Fruit fly (Drosophila melanogaster) whole organism, embryonic: ENCODE data around the gene CheB38b.
A peak's percentile ranks its signal among the peaks of the same experiment; 100 is the strongest.

Experiments
- Adf1 ChIP-seq: fragments of 200-800 bp; sonication (Bioruptor generic); IDR thresholded peaks from 2 replicates; pipeline ENCODE4 v1.3.6; 2022; ENCODE audit warnings: missing biosample characterization, missing genetic modification characterization
- Antp ChIP-seq: fragments of 200-800 bp; sonication (Bioruptor generic); optimal IDR thresholded peaks from 3 replicates; lab custom pipeline; 2016; ENCODE audit warnings: missing biosample characterization, missing genetic modification characterization
- C15 ChIP-seq: fragments of 200-800 bp; sonication (Bioruptor generic); IDR thresholded peaks from 3 replicates; pipeline ENCODE4 v1.3.6; 2022; ENCODE audit warnings: missing biosample characterization, missing genetic modification characterization
- CG15011 ChIP-seq: fragments of 200-800 bp; sonication (Bioruptor generic); optimal IDR thresholded peaks from 3 replicates; lab custom pipeline; 2018; ENCODE audit warnings: missing biosample characterization, mild to moderate bottlenecking, missing genetic modification characterization
- CG15601 ChIP-seq: fragments of 200-800 bp; sonication (Bioruptor generic); optimal IDR thresholded peaks from 3 replicates; lab custom pipeline; 2019; ENCODE audit warnings: missing biosample characterization, mild to moderate bottlenecking, missing genetic modification characterization, moderate library complexity
- CG18619 ChIP-seq: fragments of 200-800 bp; sonication (Bioruptor generic); optimal IDR thresholded peaks from 3 replicates; lab custom pipeline; 2017; ENCODE audit warnings: missing biosample characterization, mild to moderate bottlenecking, missing genetic modification characterization
- CG2712 ChIP-seq: fragments of 200-800 bp; optimal IDR thresholded peaks from 3 replicates; lab custom pipeline; 2019; ENCODE audit warnings: missing biosample characterization, mild to moderate bottlenecking, missing genetic modification characterization, moderate library complexity
- CG2889 ChIP-seq: fragments of 200-800 bp; sonication (Bioruptor generic); IDR thresholded peaks from 3 replicates; pipeline ENCODE4 v1.3.6; 2022; ENCODE audit warnings: missing biosample characterization, missing genetic modification characterization
- CG30431 ChIP-seq: fragments of 200-800 bp; sonication (Bioruptor generic); optimal IDR thresholded peaks from 2 replicates; lab custom pipeline; 2017; ENCODE audit warnings: missing biosample characterization, missing genetic modification characterization
- CG3163 ChIP-seq: fragments of 200-800 bp; sonication (Bioruptor generic); optimal IDR thresholded peaks from 3 replicates; lab custom pipeline; 2016; ENCODE audit warnings: missing biosample characterization, missing genetic modification characterization
- CG34376 ChIP-seq: fragments of 200-800 bp; sonication (Bioruptor generic); optimal IDR thresholded peaks from 2 replicates; lab custom pipeline; 2018; ENCODE audit warnings: missing biosample characterization, mild to moderate bottlenecking, missing genetic modification characterization
- CG4360 ChIP-seq: fragments of 200-800 bp; sonication (Bioruptor generic); IDR thresholded peaks from 2 replicates; pipeline ENCODE4 v1.3.6; 2022; ENCODE audit warnings: missing biosample characterization, missing genetic modification characterization
- CG6791 ChIP-seq: fragments of 200-800 bp; sonication (Bioruptor generic); IDR thresholded peaks from 3 replicates; pipeline ENCODE4 v1.3.6; 2022; ENCODE audit warnings: missing biosample characterization, missing genetic modification characterization; ENCODE audit not compliant: partially characterized antibody
- CG7556 ChIP-seq: fragments of 200-800 bp; sonication (Bioruptor generic); optimal IDR thresholded peaks from 2 replicates; lab custom pipeline; 2017; ENCODE audit warnings: missing biosample characterization, mild to moderate bottlenecking, missing genetic modification characterization
- CG7928 ChIP-seq: fragments of 200-800 bp; sonication (Bioruptor generic); optimal IDR thresholded peaks from 2 replicates; lab custom pipeline; 2017; ENCODE audit warnings: missing biosample characterization, mild to moderate bottlenecking, missing genetic modification characterization
- CG7963 ChIP-seq: fragments of 200-800 bp; sonication (Bioruptor generic); IDR thresholded peaks from 3 replicates; pipeline ENCODE4 v1.3.6; 2022; ENCODE audit warnings: missing biosample characterization, missing genetic modification characterization; ENCODE audit not compliant: partially characterized antibody
- CG8281 ChIP-seq: fragments of 200-800 bp; sonication (Bioruptor generic); optimal IDR thresholded peaks from 2 replicates; lab custom pipeline; 2018; ENCODE audit warnings: missing biosample characterization, mild to moderate bottlenecking, missing genetic modification characterization, moderate library complexity
- CG8359 ChIP-seq: fragments of 200-800 bp; sonication (Bioruptor generic); optimal IDR thresholded peaks from 2 replicates; lab custom pipeline; 2017; ENCODE audit warnings: missing biosample characterization, mild to moderate bottlenecking, missing genetic modification characterization, borderline replicate concordance
- CG8478 ChIP-seq: fragments of >200 bp; optimal IDR thresholded peaks from 2 replicates; lab custom pipeline; 2018
- CG8944 ChIP-seq: fragments of 200-800 bp; sonication (Bioruptor generic); optimal IDR thresholded peaks from 3 replicates; lab custom pipeline; 2016; ENCODE audit warnings: missing biosample characterization, missing genetic modification characterization
- CG9609 ChIP-seq: fragments of 200-800 bp; sonication (Bioruptor generic); optimal IDR thresholded peaks from 3 replicates; lab custom pipeline; 2016; ENCODE audit warnings: missing biosample characterization, missing genetic modification characterization
- Camta ChIP-seq: fragments of 200-800 bp; sonication (Bioruptor generic); optimal IDR thresholded peaks from 2 replicates; lab custom pipeline; 2016; ENCODE audit warnings: missing biosample characterization, missing genetic modification characterization
- Dfd ChIP-seq, 2 experiments: fragments of >200 bp; optimal IDR thresholded peaks; 2 replicates each; lab custom pipeline; 2017; ENCODE audit warnings: missing biosample characterization in 2 of 2, missing genetic modification characterization in 2 of 2
- Doc3 ChIP-seq: fragments of 200-800 bp; sonication (Bioruptor generic); IDR thresholded peaks from 3 replicates; pipeline ENCODE4 v1.3.6; 2022; ENCODE audit warnings: missing biosample characterization, missing genetic modification characterization; ENCODE audit not compliant: partially characterized antibody
- ERR ChIP-seq: fragments of 200-800 bp; sonication (Bioruptor generic); optimal IDR thresholded peaks from 2 replicates; lab custom pipeline; 2016; ENCODE audit warnings: missing biosample characterization, missing genetic modification characterization
- Fer1 ChIP-seq: fragments of 200-800 bp; sonication (Bioruptor generic); optimal IDR thresholded peaks from 2 replicates; lab custom pipeline; 2017; ENCODE audit warnings: missing biosample characterization, mild to moderate bottlenecking, missing genetic modification characterization
- Fer2 ChIP-seq: fragments of 200-800 bp; sonication (Bioruptor generic); optimal IDR thresholded peaks from 2 replicates; lab custom pipeline; 2018; ENCODE audit warnings: missing biosample characterization, mild to moderate bottlenecking, missing genetic modification characterization, moderate library complexity
- Fer3 ChIP-seq: fragments of 200-800 bp; sonication (Bioruptor generic); optimal IDR thresholded peaks from 2 replicates; lab custom pipeline; 2018; ENCODE audit warnings: missing biosample characterization, mild to moderate bottlenecking, missing genetic modification characterization, moderate library complexity
- H2.0 ChIP-seq: fragments of 200-800 bp; sonication (Bioruptor generic); IDR thresholded peaks from 2 replicates; pipeline ENCODE4 v1.3.6; 2022; ENCODE audit warnings: missing biosample characterization, missing genetic modification characterization
- MTF-1 ChIP-seq: fragments of 200-800 bp; sonication (Bioruptor generic); optimal IDR thresholded peaks from 2 replicates; lab custom pipeline; 2018; ENCODE audit warnings: missing biosample characterization, mild to moderate bottlenecking, missing genetic modification characterization, borderline replicate concordance
- Scr ChIP-seq: fragments of 200-800 bp; sonication (Bioruptor generic); IDR thresholded peaks from 2 replicates; pipeline ENCODE4 v1.3.6; 2022; ENCODE audit warnings: missing biosample characterization, missing genetic modification characterization; ENCODE audit not compliant: partially characterized antibody
- Sox102F ChIP-seq: fragments of 200-800 bp; sonication (Bioruptor generic); optimal IDR thresholded peaks from 2 replicates; lab custom pipeline; 2018; ENCODE audit warnings: missing biosample characterization, mild to moderate bottlenecking, missing genetic modification characterization, moderate library complexity
- Sry-β ChIP-seq: fragments of 200-800 bp; sonication (Bioruptor generic); optimal IDR thresholded peaks from 2 replicates; lab custom pipeline; 2018; ENCODE audit warnings: missing biosample characterization, mild to moderate bottlenecking, missing genetic modification characterization, moderate library complexity
- cad ChIP-seq: fragments of >200 bp; optimal IDR thresholded peaks from 2 replicates; lab custom pipeline; 2017; ENCODE audit warnings: missing biosample characterization, missing genetic modification characterization
- ci ChIP-seq: fragments of 200-800 bp; sonication (Bioruptor generic); IDR thresholded peaks from 3 replicates; pipeline ENCODE4 v1.3.6; 2022; ENCODE audit warnings: missing biosample characterization, missing genetic modification characterization
- crc ChIP-seq: fragments of 200-800 bp; sonication (Bioruptor generic); optimal IDR thresholded peaks from 2 replicates; lab custom pipeline; 2016; ENCODE audit warnings: missing biosample characterization, missing genetic modification characterization
- dysf ChIP-seq: fragments of 200-800 bp; sonication (Bioruptor generic); IDR thresholded peaks from 3 replicates; pipeline ENCODE4 v1.3.6; 2022; ENCODE audit warnings: missing biosample characterization, missing genetic modification characterization
- emc ChIP-seq: fragments of 200-800 bp; sonication (Bioruptor generic); optimal IDR thresholded peaks from 2 replicates; lab custom pipeline; 2016; ENCODE audit warnings: missing biosample characterization, missing genetic modification characterization
- eve ChIP-seq, 2 experiments: fragments of >200 bp; optimal IDR thresholded peaks; 2 replicates each; lab custom pipeline; 2017; ENCODE audit warnings: missing biosample characterization in 2 of 2, missing genetic modification characterization in 2 of 2
- fru ChIP-seq: fragments of >200 bp; optimal IDR thresholded peaks from 2 replicates; lab custom pipeline; 2017
- grau ChIP-seq: fragments of 200-800 bp; optimal IDR thresholded peaks from 3 replicates; lab custom pipeline; 2019; ENCODE audit warnings: missing biosample characterization, mild to moderate bottlenecking, missing genetic modification characterization, moderate library complexity
- klu ChIP-seq: fragments of 200-800 bp; sonication (Bioruptor generic); IDR thresholded peaks from 2 replicates; pipeline ENCODE4 v1.3.6; 2022; ENCODE audit warnings: missing biosample characterization, missing genetic modification characterization
- lola ChIP-seq, 3 experiments: fragments of >200 bp in 2 of 3; fragments of 200-800 bp in 1 of 3; sonication (Bioruptor generic) in 1 of 3; optimal IDR thresholded peaks; 2 replicates each; lab custom pipeline; 2017 to 2019; ENCODE audit warnings: missing biosample characterization in 3 of 3, missing genetic modification characterization in 3 of 3, mild to moderate bottlenecking in 1 of 3, moderate library complexity in 1 of 3
- nmo ChIP-seq: fragments of 200-800 bp; sonication (Bioruptor generic); optimal IDR thresholded peaks from 2 replicates; lab custom pipeline; 2018; ENCODE audit warnings: missing biosample characterization, mild to moderate bottlenecking, missing genetic modification characterization, moderate library complexity
- nom ChIP-seq: fragments of 200-800 bp; sonication (Bioruptor generic); optimal IDR thresholded peaks from 2 replicates; lab custom pipeline; 2017; ENCODE audit warnings: missing biosample characterization, missing genetic modification characterization, mild to moderate bottlenecking, moderate library complexity, missing genetic modification reagents
- peb ChIP-seq: fragments of 200-800 bp; sonication (Bioruptor generic); IDR thresholded peaks from 2 replicates; pipeline ENCODE4 v1.3.6; 2022; ENCODE audit warnings: missing biosample characterization, missing genetic modification characterization
- pfk ChIP-seq: fragments of 200-800 bp; sonication (Bioruptor generic); optimal IDR thresholded peaks from 2 replicates; lab custom pipeline; 2018; ENCODE audit warnings: missing biosample characterization, mild to moderate bottlenecking, missing genetic modification characterization, moderate library complexity
- sug ChIP-seq: fragments of 200-800 bp; optimal IDR thresholded peaks from 2 replicates; lab custom pipeline; 2019; ENCODE audit warnings: missing biosample characterization, mild to moderate bottlenecking, missing genetic modification characterization, moderate library complexity
- toy ChIP-seq: fragments of 200-800 bp; sonication (Bioruptor generic); IDR thresholded peaks from 2 replicates; pipeline ENCODE4 v1.3.6; 2022; ENCODE audit warnings: missing biosample characterization, missing genetic modification characterization
- unpg ChIP-seq: fragments of 200-800 bp; sonication (Bioruptor generic); optimal IDR thresholded peaks from 3 replicates; lab custom pipeline; 2018; ENCODE audit warnings: missing biosample characterization, mild to moderate bottlenecking, missing genetic modification characterization, moderate library complexity

Gene CheB38b

DNA sequence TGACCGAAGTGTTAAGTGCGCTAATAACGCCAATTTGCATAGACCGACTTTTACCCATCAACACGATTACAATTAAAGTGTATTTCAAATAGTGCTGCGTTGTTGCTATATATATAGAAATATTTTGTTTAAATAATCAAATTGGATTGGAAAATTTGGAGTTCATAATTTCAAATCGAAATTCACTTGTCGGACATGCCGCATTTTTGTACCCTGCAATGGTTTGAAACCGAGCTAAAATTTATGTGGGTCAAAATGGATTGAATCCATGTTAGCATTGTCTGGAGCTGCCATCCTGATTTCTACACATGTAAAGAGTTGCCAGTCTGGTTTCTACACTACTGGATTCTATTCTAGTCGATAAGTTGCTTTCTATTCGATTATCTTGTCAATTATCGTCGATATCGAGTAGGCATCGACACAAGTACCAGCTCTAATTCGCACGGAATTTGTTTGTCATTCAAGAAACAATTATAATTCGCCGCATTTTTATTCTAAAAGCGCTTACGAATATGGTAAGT, 29.7 kb downstream of the CheB38b start, which contains the start of gene Pomp (continued):
- TF ChIP-seq sug (tag; lab: Kevin White, UChicago) (peak; percentile 44), grau (tag; lab: Kevin White, UChicago) (peak; percentile 81), CG7556 (GFP tag; lab: Kevin White, UChicago) (peak; percentile 80), Adf1 (GFP tag; lab: Robert Waterston, UW) (peak; percentile 42), peb (GFP tag; lab: Robert Waterston, UW) (peak; percentile 79), CG30431 (GFP tag; lab: Kevin White, UChicago) (peak; percentile 72), lola (GFP tag; optimal IDR thresholded peaks at IDR 0.05; lab: Kevin White, UChicago) (peak in 1 of 3 experiments; percentile 70), CG7928 (peak; percentile 41), ci (GFP tag; lab: Robert Waterston, UW) (peak; percentile 93), fru (lab: Kevin White, UChicago) (no peak), CG7963 (GFP tag; lab: Robert Waterston, UW) (peak; percentile 27; the same call in 1 of the 3 replicates), MTF-1 (GFP tag; lab: Kevin White, UChicago) (peak; percentile 75), Doc3 (GFP tag; lab: Robert Waterston, UW) (no peak), CG9609 (peak; percentile 51), Sox102F (GFP tag; lab: Kevin White, UChicago) (peak; percentile 84), nmo (GFP tag; lab: Kevin White, UChicago) (peak; percentile 89), pfk (no peak), Scr (GFP tag; lab: Robert Waterston, UW) (peak; percentile 62), CG8478 (lab: Kevin White, UChicago) (no peak), CG2712 (peak; percentile 92), Antp (GFP tag; lab: Kevin White, UChicago) (peak; percentile 63), nom (GFP tag; lab: Kevin White, UChicago) (no peak), eve (GFP tag; optimal IDR thresholded peaks at IDR 0.05; lab: Kevin White, UChicago) (no peak), CG2889 (peak; percentile 61; the same call in 1 of the 3 replicates), CG18619 (peak; percentile 78), CG8359 (GFP tag; lab: Kevin White, UChicago) (peak; percentile 49), C15 (GFP tag; lab: Robert Waterston, UW) (peak; percentile 80; the same call in 1 of the 3 replicates), Camta (GFP tag; lab: Kevin White, UChicago) (peak; percentile 45), unpg (GFP tag; lab: Kevin White, UChicago) (peak; percentile 91), CG8944 (GFP tag; lab: Kevin White, UChicago) (peak; percentile 52), cad (GFP tag; lab: Kevin White, UChicago) (no peak), CG15601 (tag; lab: Kevin White, UChicago) (peak; percentile 74), CG6791 (peak; percentile 53; the same call in 2 of the 3 replicates), CG34376 (GFP tag; lab: Kevin White, UChicago) (peak; percentile 29), H2.0 (GFP tag; lab: Robert Waterston, UW) (peak; percentile 80), CG15011 (GFP tag; lab: Kevin White, UChicago) (peak; percentile 80), Sry-β (GFP tag; lab: Kevin White, UChicago) (no peak), CG3163 (GFP tag; lab: Kevin White, UChicago) (no peak), emc (peak; percentile 19), toy (GFP tag; lab: Robert Waterston, UW) (peak; percentile 57; the same call in 1 of the 2 replicates), Fer3 (tag; lab: Kevin White, UChicago) (peak; percentile 89), Dfd (GFP tag; optimal IDR thresholded peaks at IDR 0.05; lab: Kevin White, UChicago) (no peak), dysf (GFP tag; lab: Robert Waterston, UW) (peak; percentile 94), Fer2 (tag; lab: Kevin White, UChicago) (peak; percentile 18), crc (peak; percentile 39), CG8281 (tag; lab: Kevin White, UChicago) (peak; percentile 44), klu (GFP tag; lab: Robert Waterston, UW) (peak; percentile 80; the same call in 1 of the 2 replicates), ERR (GFP tag; lab: Kevin White, UChicago) (peak; percentile 25), CG4360 (GFP tag; lab: Robert Waterston, UW) (peak; percentile 67), Fer1 (GFP tag; lab: Kevin White, UChicago) (peak; percentile 86)
